Worm (Caenorhabditis elegans): ENCODE results near the gene srh-33.

Gene srh-33

DNA sequence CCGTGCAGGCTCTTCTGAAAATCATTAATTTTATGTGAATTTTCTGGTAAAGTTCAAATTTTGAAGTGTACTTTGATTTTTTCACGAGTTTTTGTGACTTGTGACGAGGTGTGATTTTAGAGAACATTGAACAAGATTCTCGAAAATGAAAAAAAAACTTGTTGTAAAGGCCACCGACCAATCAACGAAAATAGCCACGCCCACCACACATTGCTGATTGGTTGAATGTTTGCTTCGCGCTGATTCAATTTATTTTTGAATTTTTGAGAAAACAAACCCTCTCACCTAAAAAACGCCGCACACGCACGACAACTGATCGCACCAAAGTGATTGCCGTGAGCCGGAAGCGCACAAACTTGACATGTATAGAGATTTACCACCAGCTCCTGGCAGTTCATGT, 39.8 kb upstream of the srh-33 start:
- TF ChIP-seq dmd-6 (GFP tag; IDR thresholded peaks at IDR 0.05): 0 out of 2 replicates have a peak, but pooled peaks have one; percentile 24
- TF ChIP-seq daf-19 (GFP tag; conservative IDR thresholded peaks at IDR 0.05): no peak
- no peak for TF ChIP-seq nhr-25 (tag; optimal IDR thresholded peaks at IDR 0.05; ENCODE audit: borderline replicate concordance, insufficient read depth)

- TF ChIP-seq lin-39 (tag; optimal IDR thresholded peaks at IDR 0.05) (no peak), pha-4 (GFP tag; IDR thresholded peaks at IDR 0.05) (no peak), pha-4 (tag; optimal IDR thresholded peaks at IDR 0.05) (no peak), aha-1 (tag) (peak; percentile 38), unc-62 (GFP tag; optimal IDR thresholded peaks at IDR 0.05 in 1 of 2) (peak in 1 of 2 experiments; percentile 97), unc-62 (tag; optimal IDR thresholded peaks at IDR 0.05) (no peak), set-16 (GFP tag; IDR thresholded peaks at IDR 0.05) (no peak), F44E2.7 (GFP tag; IDR thresholded peaks at IDR 0.05) (no peak), dmd-6 (GFP tag; IDR thresholded peaks at IDR 0.05) (peak; percentile 60)
These were observed 36.0 kb upstream of the srh-33 start for ce11 chrV:479046-479445.

DNA sequence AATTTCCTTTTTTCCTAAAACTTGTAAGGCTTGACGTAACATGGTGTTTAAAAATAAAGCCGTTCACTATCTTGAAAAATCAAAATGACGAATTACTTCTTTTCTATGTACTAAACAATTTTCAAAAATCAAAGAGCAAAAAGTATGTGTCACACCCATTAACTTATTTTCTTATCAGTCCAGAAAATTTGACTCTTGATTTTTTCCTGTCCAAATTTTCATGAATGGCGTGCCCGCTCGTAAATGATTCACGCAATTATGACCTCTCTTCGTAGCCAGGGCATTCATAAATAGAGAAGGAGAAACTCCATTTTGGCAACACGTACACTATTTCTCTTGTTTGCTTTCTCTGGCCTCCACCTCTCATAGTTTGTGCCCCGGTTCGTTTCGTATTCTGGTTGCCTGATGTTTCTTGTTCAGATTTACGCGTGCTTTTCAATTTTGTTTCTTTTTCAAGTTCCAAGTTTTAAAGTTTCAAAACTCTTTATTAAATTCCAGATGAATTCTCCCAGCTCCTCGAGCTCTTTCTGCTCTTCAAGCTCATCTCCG, 34.6 kb upstream of the srh-33 start, which contains the start of gene nhr-55:
TSS of gene nhr-55 (plus strand) at position 499 of the 549 bp plus-strand sequence.
- TF ChIP-seq hlh-11 (tag; optimal IDR thresholded peaks at IDR 0.05) (peak; percentile 50), nhr-77 (tag; optimal IDR thresholded peaks at IDR 0.05) (peak; percentile 24), dve-1 (tag; optimal IDR thresholded peaks at IDR 0.05; ENCODE audit: insufficient read depth) (peak; percentile 36), dmd-6 (GFP tag; IDR thresholded peaks at IDR 0.05) (peak; percentile 87), lin-1 (GFP tag; IDR thresholded peaks at IDR 0.05) (0 out of 2 replicates have a peak, but pooled peaks have one; percentile 12), nhr-28 (tag; optimal IDR thresholded peaks at IDR 0.05) (peak; percentile 91), ceh-28 (tag; optimal IDR thresholded peaks at IDR 0.05) (no peak), madf-5 (GFP tag; IDR thresholded peaks at IDR 0.05) (no peak), pqm-1 (tag; optimal IDR thresholded peaks at IDR 0.05) (peak; percentile 68), daf-19 (GFP tag; conservative IDR thresholded peaks at IDR 0.05) (no peak), daf-16 (GFP tag; optimal IDR thresholded peaks at IDR 0.05) (no peak), daf-16 (tag; optimal IDR thresholded peaks at IDR 0.05) (peak; percentile 63)

DNA sequence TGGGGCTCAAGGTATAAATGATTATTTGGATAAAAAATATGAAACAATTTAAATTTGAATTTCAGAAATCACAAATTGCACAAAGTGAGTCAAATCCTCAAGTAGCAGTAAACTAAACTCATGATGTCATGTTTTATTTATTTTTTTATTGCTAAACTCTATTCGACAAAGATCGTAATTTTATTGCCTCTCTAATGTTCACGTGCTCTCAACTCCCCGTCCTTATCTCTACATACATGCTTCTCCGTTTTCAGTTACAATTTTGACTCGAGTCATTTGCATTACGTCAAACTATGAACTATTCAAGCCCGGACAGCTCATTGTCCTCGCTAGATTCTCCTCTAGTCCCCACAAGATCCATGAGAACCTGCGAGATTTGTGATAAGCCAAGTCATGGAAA, 31.4 kb upstream of the srh-33 start, which contains the start of gene nhr-99:
TSS of gene nhr-99 (plus strand) at position 263 of the 400 bp plus-strand sequence.
- TF ChIP-seq madf-9 (GFP tag; conservative IDR thresholded peaks at IDR 0.05) (no peak), daf-19 (GFP tag; conservative IDR thresholded peaks at IDR 0.05) (no peak), T26A8.4 (GFP tag; IDR thresholded peaks at IDR 0.05) (no peak), lim-7 (GFP tag; IDR thresholded peaks at IDR 0.05) (no peak), php-3 (GFP tag; IDR thresholded peaks at IDR 0.05) (peak; percentile 94), aly-2 (tag; optimal IDR thresholded peaks at IDR 0.05) (no peak), zag-1 (tag; optimal IDR thresholded peaks at IDR 0.05) (no peak), ztf-11 (tag; optimal IDR thresholded peaks at IDR 0.05) (no peak), nhr-48 (tag; optimal IDR thresholded peaks at IDR 0.05) (no peak), spr-3 (GFP tag; optimal IDR thresholded peaks at IDR 0.05) (no peak), pha-4 (GFP tag; IDR thresholded peaks at IDR 0.05) (no peak), pha-4 (tag; optimal IDR thresholded peaks at IDR 0.05) (no peak), hlh-30 (tag; optimal IDR thresholded peaks at IDR 0.05; ENCODE audit: insufficient read depth) (peak; percentile 39), nhr-42 (GFP tag; IDR thresholded peaks at IDR 0.05) (no peak), egl-43 (GFP tag; IDR thresholded peaks at IDR 0.05) (no peak), duxl-1 (tag; optimal IDR thresholded peaks at IDR 0.05; ENCODE audit: poor library complexity) (no peak), ztf-7 (tag; optimal IDR thresholded peaks at IDR 0.05) (no peak), F37D6.2 (tag; optimal IDR thresholded peaks at IDR 0.05) (no peak), dmd-6 (GFP tag; IDR thresholded peaks at IDR 0.05) (peak; percentile 79), Y48G9A.11 (GFP tag; IDR thresholded peaks at IDR 0.05) (no peak), nhr-25 (tag; optimal IDR thresholded peaks at IDR 0.05; ENCODE audit: borderline replicate concordance, insufficient read depth) (no peak), tra-1 (GFP tag; IDR thresholded peaks at IDR 0.05) (no peak), hmg-1.1 (GFP tag; IDR thresholded peaks at IDR 0.05) (no peak), hlh-11 (tag; optimal IDR thresholded peaks at IDR 0.05) (peak; percentile 61), cey-2 (tag; optimal IDR thresholded peaks at IDR 0.05; ENCODE audit: borderline replicate concordance, insufficient read depth) (no peak), mdl-1 (tag; optimal IDR thresholded peaks at IDR 0.05) (peak in 1 of 2 experiments; percentile 45), ceh-62 (tag; optimal IDR thresholded peaks at IDR 0.05) (no peak), nhr-76 (tag; optimal IDR thresholded peaks at IDR 0.05) (no peak), daf-12 (tag; optimal IDR thresholded peaks at IDR 0.05) (no peak), lin-13 (GFP tag; optimal IDR thresholded peaks at IDR 0.05) (no peak)
